Worm (Caenorhabditis elegans) whole organism, mixed stage, embryonic: ENCODE measurements around the gene C17C3.6.

Experiments used
- M03D4.4 ChIP-seq: sonication (generic microtip); optimal IDR thresholded peaks from 2 replicates; lab custom pipeline; 2017; ENCODE audit warnings: mild to moderate bottlenecking, missing genetic modification characterization, missing compliant biosample characterization
- bed-3 ChIP-seq: fragments of 200-800 bp; sonication (Bioruptor generic); optimal IDR thresholded peaks from 3 replicates; lab custom pipeline; 2018; ENCODE audit warnings: mild to moderate bottlenecking, missing genetic modification characterization, moderate library complexity, missing compliant biosample characterization
- ceh-43 ChIP-seq: fragments of 200-800 bp; sonication (Bioruptor generic); optimal IDR thresholded peaks from 2 replicates; lab custom pipeline; 2018; ENCODE audit warnings: mild to moderate bottlenecking, missing genetic modification characterization, moderate library complexity, missing compliant biosample characterization
- ces-1 ChIP-seq: fragments of 150-350 bp; optimal IDR thresholded peaks from 2 replicates; lab custom pipeline; 2014; ENCODE audit warnings: missing biosample characterization, missing genetic modification reagents, missing genetic modification characterization
- drap-1 ChIP-seq: fragments of 200-800 bp; sonication (Bioruptor generic); optimal IDR thresholded peaks from 3 replicates; lab custom pipeline; 2018; ENCODE audit warnings: mild to moderate bottlenecking, missing genetic modification characterization, missing compliant biosample characterization
- elt-3 ChIP-seq: fragments of 150-350 bp; optimal IDR thresholded peaks from 2 replicates; lab custom pipeline; 2014; ENCODE audit warnings: missing biosample characterization, missing genetic modification characterization
- ham-2 ChIP-seq: fragments of 200-800 bp; sonication (Bioruptor generic); optimal IDR thresholded peaks from 2 replicates; lab custom pipeline; 2018; ENCODE audit warnings: mild to moderate bottlenecking, missing genetic modification characterization, missing compliant biosample characterization
- hlh-1 ChIP-seq: fragments of 150-350 bp; optimal IDR thresholded peaks from 2 replicates; lab custom pipeline; 2014; ENCODE audit warnings: missing biosample characterization, missing genetic modification reagents, missing genetic modification characterization
- mab-5 ChIP-seq: fragments of 150-350 bp; optimal IDR thresholded peaks from 2 replicates; lab custom pipeline; 2014; ENCODE audit warnings: missing biosample characterization, missing genetic modification characterization
- mep-1 ChIP-seq: fragments of 150-350 bp; optimal IDR thresholded peaks from 2 replicates; lab custom pipeline; 2017; ENCODE audit warnings: missing biosample characterization, missing genetic modification reagents, missing genetic modification characterization, inconsistent platforms
- mls-2 ChIP-seq: sonication (generic microtip); optimal IDR thresholded peaks from 2 replicates; lab custom pipeline; 2016; ENCODE audit warnings: mild to moderate bottlenecking, missing genetic modification characterization, moderate library complexity, missing compliant biosample characterization
- nhr-2 ChIP-seq: fragments of 150-350 bp; optimal IDR thresholded peaks from 2 replicates; lab custom pipeline; 2014; ENCODE audit warnings: missing biosample characterization, missing genetic modification characterization
- nhr-237 ChIP-seq: fragments of 150-350 bp; optimal IDR thresholded peaks from 2 replicates; lab custom pipeline; 2014; ENCODE audit warnings: missing biosample characterization, missing genetic modification characterization
- nhr-28 ChIP-seq: fragments of 150-350 bp; optimal IDR thresholded peaks from 2 replicates; lab custom pipeline; 2014; ENCODE audit warnings: missing biosample characterization, missing genetic modification characterization
- pha-4 ChIP-seq: fragments of 150-350 bp; optimal IDR thresholded peaks from 2 replicates; lab custom pipeline; 2018; ENCODE audit warnings: missing biosample characterization, missing genetic modification reagents, missing genetic modification characterization
- sem-2 ChIP-seq: fragments of 200-800 bp; sonication (Bioruptor generic); optimal IDR thresholded peaks from 2 replicates; lab custom pipeline; 2018; ENCODE audit warnings: mild to moderate bottlenecking, missing genetic modification characterization, missing compliant biosample characterization
- snpc-4 ChIP-seq: fragments of 150-350 bp; optimal IDR thresholded peaks from 2 replicates; lab custom pipeline; 2014; ENCODE audit warnings: missing biosample characterization, missing genetic modification characterization
- sptf-1 ChIP-seq: sonication (generic microtip); optimal IDR thresholded peaks from 2 replicates; lab custom pipeline; 2017; ENCODE audit warnings: mild to moderate bottlenecking, missing genetic modification characterization, moderate library complexity, missing compliant biosample characterization
- unc-39 ChIP-seq: fragments of 150-350 bp; optimal IDR thresholded peaks from 2 replicates; lab custom pipeline; 2014; ENCODE audit warnings: missing biosample characterization, missing genetic modification characterization
- unc-62 ChIP-seq: fragments of 150-350 bp; optimal IDR thresholded peaks from 2 replicates; lab custom pipeline; 2014; ENCODE audit warnings: missing biosample characterization, missing genetic modification reagents, missing genetic modification characterization
- zip-8 ChIP-seq: fragments of 150-350 bp; optimal IDR thresholded peaks from 2 replicates; lab custom pipeline; 2014; ENCODE audit warnings: missing biosample characterization, missing genetic modification characterization

The C17C3.6 gene

ce11 chrII:5594210-5594764 lies 44.4 kb downstream of the C17C3.6 start, which contains the start of gene ttc-4:
Gene ttc-4, plus strand, starts transcription at chrII:5594714.
- TF ChIP-seq ceh-43 (GFP tag; lab: Kevin White, UChicago) (no peak), unc-39 (no peak), nhr-237 (peak; percentile 68), mep-1 (tag; lab: Kevin White, UChicago) (peak; percentile 68), ces-1 (peak; percentile 39), mab-5 (tag; lab: Kevin White, UChicago) (no peak), sptf-1 (peak; percentile 45)

DNA sequence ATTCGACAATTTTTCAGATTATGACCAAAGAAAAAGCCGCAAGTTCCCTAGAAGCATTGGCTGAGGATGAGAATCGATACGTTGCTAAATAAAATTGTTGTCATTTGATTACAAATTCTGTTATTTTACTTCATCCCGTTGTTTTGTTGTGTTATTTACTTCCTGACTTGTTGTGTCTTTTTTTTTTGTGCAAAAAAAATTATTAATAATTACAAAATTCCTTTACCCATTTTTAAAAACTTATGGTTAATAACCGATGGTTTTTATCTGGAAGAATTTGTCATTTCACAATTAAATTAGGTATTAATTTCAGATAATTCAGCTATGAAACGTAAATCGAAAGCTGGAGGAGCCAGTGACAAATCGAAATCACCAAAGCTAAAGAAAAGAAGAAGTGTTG lies 46.4 kb downstream of the C17C3.6 start, which contains the start of gene C17G10.1:
TSS of gene C17G10.1 (plus strand) at position 301 of the 400 bp plus-strand sequence.
- TF ChIP-seq elt-3 (tag; lab: Kevin White, UChicago): no peak
- no peak for TF ChIP-seq mls-2 (tag; lab: Kevin White, UChicago)
- no peak for TF ChIP-seq hlh-1
- TF ChIP-seq unc-62 (GFP tag; lab: Kevin White, UChicago): no peak
- no peak for TF ChIP-seq zip-8 (tag; lab: Kevin White, UChicago)
- TF ChIP-seq nhr-2 (tag; lab: Kevin White, UChicago): no peak
- no peak for TF ChIP-seq nhr-237
- TF ChIP-seq mep-1 (tag; lab: Kevin White, UChicago): no peak
- no peak for TF ChIP-seq nhr-28 (tag; lab: Kevin White, UChicago)
- TF ChIP-seq pha-4 (tag; lab: Kevin White, UChicago): no peak
- TF ChIP-seq sem-2 (GFP tag; lab: Kevin White, UChicago): no peak
- TF ChIP-seq snpc-4 (tag; lab: Kevin White, UChicago): no peak
- TF ChIP-seq, all 35 proteins: peak for 0

- TF ChIP-seq M03D4.4 (tag; lab: Kevin White, UChicago): no peak
- TF ChIP-seq elt-3 (tag; lab: Kevin White, UChicago): no peak
- peak; percentile 12 for TF ChIP-seq pha-4 (tag; lab: Kevin White, UChicago)
- TF ChIP-seq bed-3: no peak
- no peak for TF ChIP-seq ham-2 (GFP tag; lab: Kevin White, UChicago)
- no peak for TF ChIP-seq drap-1 (GFP tag; lab: Kevin White, UChicago)
- no peak for TF ChIP-seq nhr-237
- TF ChIP-seq, all 35 proteins: peak for 1
Observed at ce11 chrII:5599326-5600044, 49.6 kb downstream of the C17C3.6 start, which contains the start of gene C17G10.10. Gene C17G10.10, minus strand, starts transcription at chrII:5599376.
